Fruit fly (Drosophila melanogaster): Measurements from ENCODE around the gene Deaf1.

Deaf1 gene

DNA sequence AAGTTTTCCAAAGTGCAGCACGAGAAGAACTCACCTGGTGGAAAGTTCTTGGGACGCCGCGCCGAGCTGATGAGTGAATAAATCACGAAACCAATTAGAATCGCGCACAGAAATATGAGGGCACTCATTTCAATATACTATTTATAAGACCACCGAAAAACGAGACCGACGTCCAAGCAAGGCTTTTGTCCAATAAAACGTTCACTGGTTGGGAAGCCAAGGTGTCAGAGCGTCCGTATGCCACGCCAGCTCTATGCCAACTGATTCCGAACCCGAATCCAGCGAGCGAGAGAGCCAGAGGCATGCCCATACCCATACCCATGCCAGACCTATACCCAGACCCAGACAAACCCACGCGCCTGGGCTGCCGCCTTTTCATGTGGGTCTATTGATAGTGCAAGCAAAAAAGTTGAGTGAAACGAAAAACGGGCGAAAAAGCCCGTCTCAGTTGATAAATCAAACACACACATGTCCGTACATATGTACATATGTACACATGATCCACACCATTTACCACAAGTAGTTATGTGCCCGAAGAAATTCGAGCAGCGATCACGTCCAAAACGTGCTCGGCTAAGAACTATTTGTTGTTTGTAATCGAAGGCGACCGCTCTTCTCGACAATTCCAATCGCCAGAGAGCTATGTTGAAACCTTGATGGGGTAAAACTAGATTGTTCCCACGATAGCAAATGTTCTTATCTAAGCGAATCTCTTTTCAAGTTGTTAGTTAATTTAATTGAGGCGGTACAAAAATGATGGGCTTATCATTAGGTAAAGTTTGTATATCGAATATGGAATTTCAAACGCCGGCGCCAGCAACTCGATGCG lies 4.7 kb upstream of the Deaf1 start, which contains the start of gene Cyp305a1 (continued):
- TF ChIP-seq CG8388 (GFP tag; optimal IDR thresholded peaks at IDR 0.05) (no peak), lilli (GFP tag; optimal IDR thresholded peaks at IDR 0.05) (no peak), disco-r (GFP tag; optimal IDR thresholded peaks at IDR 0.05) (no peak), Side (GFP tag; optimal IDR thresholded peaks at IDR 0.05) (no peak), CG32532 (GFP tag; IDR thresholded peaks at IDR 0.05) (peak; percentile 10; the same call in 1 of the 2 replicates), Spps (tag; optimal IDR thresholded peaks at IDR 0.05) (no peak), CG18262 (tag; optimal IDR thresholded peaks at IDR 0.05) (no peak), ATbp (GFP tag; optimal IDR thresholded peaks at IDR 0.05) (no peak), ems (GFP tag; optimal IDR thresholded peaks at IDR 0.05) (no peak), gem (tag; optimal IDR thresholded peaks at IDR 0.05) (no peak), CG31224 (GFP tag; IDR thresholded peaks at IDR 0.05) (no peak), CG30403 (GFP tag; optimal IDR thresholded peaks at IDR 0.05) (no peak), phol (tag; optimal IDR thresholded peaks at IDR 0.05) (no peak), tup (GFP tag; optimal IDR thresholded peaks at IDR 0.05) (no peak), Ets65A (GFP tag) (no peak), sug (tag; optimal IDR thresholded peaks at IDR 0.05) (peak; percentile 69), Bteb2 (GFP tag; optimal IDR thresholded peaks at IDR 0.05) (no peak), mirr (GFP tag; optimal IDR thresholded peaks at IDR 0.05) (peak; percentile 70), ttk (GFP tag; IDR thresholded peaks at IDR 0.05) (no peak), twi (tag; optimal IDR thresholded peaks at IDR 0.05) (peak; percentile 31), CG10565 (GFP tag; optimal IDR thresholded peaks at IDR 0.05) (no peak), CG14014 (GFP tag; IDR thresholded peaks at IDR 0.05) (peak; percentile 18; the same call in 1 of the 2 replicates), CG6654 (GFP tag; optimal IDR thresholded peaks at IDR 0.05) (no peak), dpn (GFP tag; optimal IDR thresholded peaks at IDR 0.05) (no peak), NK7.1 (GFP tag; optimal IDR thresholded peaks at IDR 0.05) (no peak), lov (optimal IDR thresholded peaks at IDR 0.05) (no peak), lov (GFP tag; IDR thresholded peaks at IDR 0.05) (0 out of 3 replicates have a peak, but pooled peaks have one; percentile 44), CG15011 (GFP tag; optimal IDR thresholded peaks at IDR 0.05) (no peak), CG9932 (GFP tag; IDR thresholded peaks at IDR 0.05) (no peak), CG12071 (GFP tag; optimal IDR thresholded peaks at IDR 0.05) (no peak), ash1 (GFP tag; optimal IDR thresholded peaks at IDR 0.05) (no peak), NfI (GFP tag; optimal IDR thresholded peaks at IDR 0.05) (no peak), wek (GFP tag; optimal IDR thresholded peaks at IDR 0.05) (no peak), org-1 (GFP tag; optimal IDR thresholded peaks at IDR 0.05) (no peak), cas (GFP tag; IDR thresholded peaks at IDR 0.05) (no peak), bbx (GFP tag; IDR thresholded peaks at IDR 0.05; ENCODE audit: partially characterized antibody) (no peak), CG15269 (tag; optimal IDR thresholded peaks at IDR 0.05) (no peak), CG3163 (GFP tag; optimal IDR thresholded peaks at IDR 0.05) (no peak), CG3847 (GFP tag; IDR thresholded peaks at IDR 0.05) (no peak), Camta (GFP tag; optimal IDR thresholded peaks at IDR 0.05) (no peak), Taf1 (GFP tag; IDR thresholded peaks at IDR 0.05) (no peak), trem (tag; optimal IDR thresholded peaks at IDR 0.05) (no peak), seq (GFP tag; IDR thresholded peaks at IDR 0.05) (no peak), ara (GFP tag; IDR thresholded peaks at IDR 0.05) (no peak), tna (GFP tag; IDR thresholded peaks at IDR 0.05; ENCODE audit: partially characterized antibody) (no peak), CG10431 (GFP tag; optimal IDR thresholded peaks at IDR 0.05) (no peak), CG13123 (GFP tag; optimal IDR thresholded peaks at IDR 0.05) (no peak), h (optimal IDR thresholded peaks at IDR 0.05) (no peak), luna (GFP tag; optimal IDR thresholded peaks at IDR 0.05) (no peak), ato (GFP tag; IDR thresholded peaks at IDR 0.05; ENCODE audit: partially characterized antibody) (no peak), fu2 (GFP tag; optimal IDR thresholded peaks at IDR 0.05) (no peak)

Measured in whole organism, embryonic.